Fruit fly (Drosophila melanogaster): ENCODE results near the gene CG14314.

The CG14314 gene

DNA sequence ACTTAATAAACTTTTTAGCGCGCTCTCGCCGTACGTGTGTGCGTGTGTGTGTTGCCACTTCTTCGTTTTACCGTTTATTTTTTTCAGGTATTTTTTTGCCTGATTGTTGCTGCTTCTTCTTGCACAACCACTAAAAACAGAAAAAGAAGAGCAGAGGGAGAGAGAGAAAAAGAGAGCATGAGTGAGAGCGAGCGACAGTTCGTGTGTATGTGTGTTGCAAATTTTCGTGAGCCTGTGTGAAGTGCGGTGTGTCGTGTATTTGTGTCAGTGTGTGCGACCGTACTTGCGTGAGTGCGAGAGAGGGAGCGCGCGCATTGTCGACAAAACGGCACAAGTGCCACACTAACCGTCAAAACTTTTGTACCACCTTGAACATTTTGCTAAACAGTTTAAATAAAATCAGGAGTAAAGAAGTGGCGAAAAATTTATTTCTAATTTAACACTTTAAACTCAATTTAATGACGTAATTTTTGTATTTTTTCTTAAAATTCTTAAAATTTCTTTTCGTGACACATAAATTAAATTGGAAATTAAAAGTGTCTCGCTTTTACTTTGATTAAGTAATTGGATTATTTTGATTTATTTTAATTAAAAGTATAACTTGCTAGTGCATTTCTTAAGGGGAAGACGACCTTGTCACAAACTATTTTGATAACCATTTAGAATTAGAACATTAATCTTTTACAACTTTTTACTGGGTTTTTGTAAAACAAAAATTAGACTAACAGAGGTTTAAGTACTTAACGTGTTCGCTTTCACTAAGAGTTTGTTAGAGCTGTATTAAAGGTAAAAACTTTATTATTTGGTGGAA lies 18.7 kb upstream of the CG14314 start (continued):
- peak; percentile 32 for TF ChIP-seq pho (GFP tag; optimal IDR thresholded peaks at IDR 0.05)
- peak; percentile 50 for TF ChIP-seq CG14710 (tag; optimal IDR thresholded peaks at IDR 0.05)
- no peak for TF ChIP-seq Fer1 (GFP tag; optimal IDR thresholded peaks at IDR 0.05)
- peak; percentile 37 for TF ChIP-seq CG4328 (GFP tag; optimal IDR thresholded peaks at IDR 0.05)
- peak; percentile 66 for TF ChIP-seq CG17359 (tag; optimal IDR thresholded peaks at IDR 0.05)
- peak; percentile 97 to 99 for TF ChIP-seq Trl (optimal IDR thresholded peaks at IDR 0.05)
- peak; percentile 42 for TF ChIP-seq Trl (GFP tag; optimal IDR thresholded peaks at IDR 0.05)
- no peak for TF ChIP-seq CG11695 (GFP tag; IDR thresholded peaks at IDR 0.05)
- no peak for TF ChIP-seq her (GFP tag; optimal IDR thresholded peaks at IDR 0.05)
- TF ChIP-seq CG8290 (GFP tag; optimal IDR thresholded peaks at IDR 0.05) = no peak
- peak in 1 of 2 experiments; percentile 71 for TF ChIP-seq CG8290 (tag; optimal IDR thresholded peaks at IDR 0.05)
- peak; percentile 70 for TF ChIP-seq Ssrp (tag; optimal IDR thresholded peaks at IDR 0.05)
- no peak for TF ChIP-seq amos (GFP tag; IDR thresholded peaks at IDR 0.05; ENCODE audit: partially characterized antibody)
- no peak for TF ChIP-seq Kr (GFP tag; optimal IDR thresholded peaks at IDR 0.05)
- TF ChIP-seq Usf (GFP tag; optimal IDR thresholded peaks at IDR 0.05) = peak; percentile 45
- TF ChIP-seq tgo (GFP tag; IDR thresholded peaks at IDR 0.05) = no peak
- TF ChIP-seq az2 (GFP tag; optimal IDR thresholded peaks at IDR 0.05) = peak; percentile 57
- peak; percentile 33 for TF ChIP-seq CG1602 (GFP tag; optimal IDR thresholded peaks at IDR 0.05)
- peak; percentile 79 for TF ChIP-seq CG18262 (tag; optimal IDR thresholded peaks at IDR 0.05)
- no peak for TF ChIP-seq CG11247 (GFP tag; IDR thresholded peaks at IDR 0.05)
- TF ChIP-seq CG10274 (GFP tag; optimal IDR thresholded peaks at IDR 0.05) = peak; percentile 57
- TF ChIP-seq al (GFP tag; IDR thresholded peaks at IDR 0.05) = no peak
- TF ChIP-seq D19B (GFP tag; optimal IDR thresholded peaks at IDR 0.05) = peak; percentile 37
- no peak for TF ChIP-seq E2f1 (GFP tag; IDR thresholded peaks at IDR 0.05)
- TF ChIP-seq CG30403 (GFP tag; optimal IDR thresholded peaks at IDR 0.05) = peak; percentile 77
- TF ChIP-seq CG4360 (GFP tag; IDR thresholded peaks at IDR 0.05) = no peak
- no peak for TF ChIP-seq NC2β (GFP tag; optimal IDR thresholded peaks at IDR 0.05)
- TF ChIP-seq bsh (GFP tag; optimal IDR thresholded peaks at IDR 0.05) = peak; percentile 67 to 93
- peak; percentile 36 for TF ChIP-seq CG6654 (GFP tag; optimal IDR thresholded peaks at IDR 0.05)
- TF ChIP-seq CG8388 (GFP tag; optimal IDR thresholded peaks at IDR 0.05) = peak; percentile 100
- peak; percentile 48 for TF ChIP-seq lab (GFP tag; optimal IDR thresholded peaks at IDR 0.05)
- TF ChIP-seq otp (GFP tag; IDR thresholded peaks at IDR 0.05) = no peak
- no peak for TF ChIP-seq CG2889 (GFP tag; IDR thresholded peaks at IDR 0.05)
- TF ChIP-seq CG9727 (GFP tag; optimal IDR thresholded peaks at IDR 0.05) = peak; percentile 80
- no peak for TF ChIP-seq Bteb2 (GFP tag; optimal IDR thresholded peaks at IDR 0.05)
- peak; percentile 44 for TF ChIP-seq fd96Cb (tag; optimal IDR thresholded peaks at IDR 0.05)
- no peak for TF ChIP-seq E2f2 (GFP tag; IDR thresholded peaks at IDR 0.05)
- peak; percentile 8 for TF ChIP-seq Max (GFP tag; optimal IDR thresholded peaks at IDR 0.05)
- no peak for TF ChIP-seq knrl (GFP tag; IDR thresholded peaks at IDR 0.05; ENCODE audit: partially characterized antibody)
- TF ChIP-seq ind (GFP tag; optimal IDR thresholded peaks at IDR 0.05) = peak; percentile 51
- TF ChIP-seq CG3163 (GFP tag; optimal IDR thresholded peaks at IDR 0.05) = peak; percentile 30
- peak; percentile 59 for TF ChIP-seq CrebB (tag; optimal IDR thresholded peaks at IDR 0.05)
- TF ChIP-seq Aef1 (GFP tag; IDR thresholded peaks at IDR 0.05) = no peak
- TF ChIP-seq CG3281 (GFP tag; optimal IDR thresholded peaks at IDR 0.05) = peak; percentile 57
- TF ChIP-seq CG8765 (GFP tag; IDR thresholded peaks at IDR 0.05) = no peak
- peak; percentile 66 for TF ChIP-seq bcd (GFP tag; optimal IDR thresholded peaks at IDR 0.05)
- no peak for TF ChIP-seq CG3726 (GFP tag; IDR thresholded peaks at IDR 0.05)
- TF ChIP-seq Tbp (GFP tag; optimal IDR thresholded peaks at IDR 0.05) = no peak
- TF ChIP-seq CG7745 (tag; optimal IDR thresholded peaks at IDR 0.05) = peak; percentile 26
- peak; percentile 25 for TF ChIP-seq kah (GFP tag; optimal IDR thresholded peaks at IDR 0.05)

Data from whole organism, embryonic.